Worm (Caenorhabditis elegans): ENCODE data around the gene lgc-18.

DNA sequence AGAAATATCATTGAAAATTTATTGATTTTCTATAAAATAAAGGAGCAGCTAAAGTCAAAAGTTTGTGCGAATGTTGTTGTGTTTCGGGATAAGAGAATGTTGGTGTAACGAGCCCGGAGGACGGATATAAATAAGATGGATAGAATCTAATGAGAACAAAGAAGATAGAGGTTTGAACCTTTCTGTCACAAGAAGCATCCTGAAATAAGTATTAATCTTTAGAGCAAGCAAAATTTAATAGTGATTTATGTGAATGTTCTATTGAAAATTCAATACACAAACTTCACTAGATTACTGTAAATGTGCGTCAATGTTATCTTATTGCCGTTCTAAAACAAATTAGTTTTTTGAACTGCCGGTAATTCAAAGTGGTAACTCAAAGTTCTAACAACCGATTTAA is 21.7 kb upstream of the lgc-18 start, which contains the start of gene W03G11.3:
- TF ChIP-seq W03F9.2 (tag; optimal IDR thresholded peaks at IDR 0.05) (no peak), him-1 (tag; optimal IDR thresholded peaks at IDR 0.05) (no peak), dao-5 (tag; optimal IDR thresholded peaks at IDR 0.05) (no peak)
